Fruit fly (Drosophila melanogaster): ENCODE data around the gene Eig71Ek.

DNA sequence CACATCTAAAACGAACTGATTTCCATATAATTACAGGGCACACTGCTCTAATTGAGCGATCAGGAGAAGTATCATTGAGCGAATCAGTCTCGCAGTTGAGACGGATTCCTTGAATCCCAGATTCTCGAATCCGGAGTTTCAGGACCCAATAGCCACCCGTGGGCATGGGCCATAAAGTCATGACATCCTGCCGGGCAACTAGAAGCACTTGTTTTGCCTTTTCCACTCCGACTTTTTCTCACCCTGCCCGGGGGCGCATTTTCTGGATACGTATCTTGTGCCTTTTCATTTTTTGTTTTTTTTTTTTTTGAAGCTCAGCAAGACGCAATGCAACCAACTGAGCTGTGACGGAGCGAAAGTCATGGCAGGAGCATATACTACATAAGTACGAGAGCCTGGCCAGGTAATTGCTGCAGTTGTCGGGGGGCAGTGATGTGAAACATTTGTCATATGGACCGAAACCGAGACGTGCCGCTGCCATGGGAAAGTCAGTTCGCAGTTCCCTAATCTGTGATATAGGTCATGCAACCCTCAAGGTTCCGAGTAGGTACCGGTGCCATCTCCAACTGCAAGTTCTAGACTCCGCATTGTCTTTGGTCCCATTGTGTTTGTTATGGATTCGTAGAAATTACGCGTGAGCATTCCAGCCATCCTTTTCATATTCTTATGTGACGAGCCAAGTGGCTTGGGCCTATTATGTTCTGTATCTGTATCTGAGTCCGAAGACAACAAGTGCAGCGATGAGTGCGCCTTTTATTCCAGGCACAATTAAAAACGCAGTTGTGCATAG is 42.5 kb downstream of the Eig71Ek start:
- TF ChIP-seq ovo (GFP tag; optimal IDR thresholded peaks at IDR 0.05) = no peak
- TF ChIP-seq Hr96 (GFP tag; optimal IDR thresholded peaks at IDR 0.05) = no peak
- TF ChIP-seq CG12768 (GFP tag; optimal IDR thresholded peaks at IDR 0.05) = no peak
- no peak for TF ChIP-seq toe (GFP tag; optimal IDR thresholded peaks at IDR 0.05)
- no peak for TF ChIP-seq cnc (optimal IDR thresholded peaks at IDR 0.05)
- TF ChIP-seq CG11617 (GFP tag; optimal IDR thresholded peaks at IDR 0.05) = no peak
- no peak for TF ChIP-seq CG33017 (tag; optimal IDR thresholded peaks at IDR 0.05)
- no peak for TF ChIP-seq CG7101 (tag; optimal IDR thresholded peaks at IDR 0.05)
- TF ChIP-seq CG7045 (GFP tag; optimal IDR thresholded peaks at IDR 0.05) = no peak
- no peak for TF ChIP-seq tj (GFP tag; optimal IDR thresholded peaks at IDR 0.05)
